Worm (Caenorhabditis elegans): ENCODE measurements around the gene T01H3.2.

- TF ChIP-seq hmbx-1 (tag; optimal IDR thresholded peaks at IDR 0.05), result no peak
- no peak for TF ChIP-seq hnd-1 (tag; optimal IDR thresholded peaks at IDR 0.05)
- TF ChIP-seq aly-1 (tag; optimal IDR thresholded peaks at IDR 0.05), result no peak
- TF ChIP-seq ceh-36 (tag; optimal IDR thresholded peaks at IDR 0.05), result no peak
- no peak for TF ChIP-seq ceh-13 (GFP tag; optimal IDR thresholded peaks at IDR 0.05)
- TF ChIP-seq flt-1 (GFP tag; IDR thresholded peaks at IDR 0.05), result no peak
- no peak for TF ChIP-seq hmg-4 (GFP tag; optimal IDR thresholded peaks at IDR 0.05)
- TF ChIP-seq tbx-37 (GFP tag; conservative IDR thresholded peaks at IDR 0.05), result no peak
- TF ChIP-seq ama-1 (optimal IDR thresholded peaks at IDR 0.05), result no peak
- TF ChIP-seq scrt-1 (GFP tag; IDR thresholded peaks at IDR 0.05), result no peak
- no peak for TF ChIP-seq sea-1 (GFP tag; conservative IDR thresholded peaks at IDR 0.05)
- TF ChIP-seq B0310.2 (tag; optimal IDR thresholded peaks at IDR 0.05), result no peak
- TF ChIP-seq pes-1 (GFP tag; IDR thresholded peaks at IDR 0.05), result no peak
Measured at ce11 chrII:7873843-7874372, 3.9 kb downstream of the T01H3.2 start, which contains the start of gene T01H3.3.

Measured in whole organism, early embryonic.